Fruit fly (Drosophila melanogaster): Measurements from ENCODE around the gene Archease.

Gene Archease

dm6 chr3R:21662501-21663007 is at the start of gene Archease:
Gene Archease (minus strand): TSS chr3R:21662972.
- TF ChIP-seq Blimp-1 (GFP tag; optimal IDR thresholded peaks at IDR 0.05) (peak; percentile 25), CG1621 (tag; optimal IDR thresholded peaks at IDR 0.05) (no peak), CG3032 (tag; optimal IDR thresholded peaks at IDR 0.05) (peak; percentile 61), OdsH (GFP tag; optimal IDR thresholded peaks at IDR 0.05) (peak; percentile 62), CG34406 (GFP tag; optimal IDR thresholded peaks at IDR 0.05) (no peak), CG11294 (GFP tag; IDR thresholded peaks at IDR 0.05) (no peak), CG8119 (GFP tag; IDR thresholded peaks at IDR 0.05) (peak; percentile 75), spab (GFP tag; optimal IDR thresholded peaks at IDR 0.05) (no peak), Sox102F (GFP tag; optimal IDR thresholded peaks at IDR 0.05) (no peak), dsx (GFP tag; optimal IDR thresholded peaks at IDR 0.05; ENCODE audit: poor library complexity, severe bottlenecking) (peak; percentile 60), achi (GFP tag; optimal IDR thresholded peaks at IDR 0.05) (no peak), CG7368 (GFP tag; optimal IDR thresholded peaks at IDR 0.05) (peak; percentile 39), Ets21C (GFP tag; optimal IDR thresholded peaks at IDR 0.05) (no peak), acj6 (GFP tag; optimal IDR thresholded peaks at IDR 0.05) (peak; percentile 69), CG32006 (GFP tag; optimal IDR thresholded peaks at IDR 0.05) (no peak), Sox15 (GFP tag; optimal IDR thresholded peaks at IDR 0.05) (no peak), topi (GFP tag; optimal IDR thresholded peaks at IDR 0.05) (no peak), fd59A (GFP tag; optimal IDR thresholded peaks at IDR 0.05) (no peak), CG4318 (GFP tag; optimal IDR thresholded peaks at IDR 0.05) (no peak), Hr4 (GFP tag; optimal IDR thresholded peaks at IDR 0.05) (no peak), Lpt (GFP tag; optimal IDR thresholded peaks at IDR 0.05) (peak; percentile 26), CG11762 (GFP tag; optimal IDR thresholded peaks at IDR 0.05; ENCODE audit: insufficient read depth) (no peak), Eip75B (GFP tag; optimal IDR thresholded peaks at IDR 0.05) (peak; percentile 70), CG6276 (GFP tag; optimal IDR thresholded peaks at IDR 0.05) (no peak), cyc (GFP tag; optimal IDR thresholded peaks at IDR 0.05) (peak; percentile 37), lz (GFP tag; optimal IDR thresholded peaks at IDR 0.05) (peak; percentile 60), CG6808 (GFP tag; optimal IDR thresholded peaks at IDR 0.05) (no peak), CG9139 (GFP tag; optimal IDR thresholded peaks at IDR 0.05) (no peak), esn (GFP tag; optimal IDR thresholded peaks at IDR 0.05) (peak; percentile 78), Met (GFP tag; optimal IDR thresholded peaks at IDR 0.05) (no peak), pdm3 (GFP tag; optimal IDR thresholded peaks at IDR 0.05) (no peak), CG16779 (tag; optimal IDR thresholded peaks at IDR 0.05) (no peak), svp (GFP tag) (no peak), Smox (GFP tag; optimal IDR thresholded peaks at IDR 0.05) (peak; percentile 72), CG11902 (GFP tag; optimal IDR thresholded peaks at IDR 0.05) (no peak), Eip78C (GFP tag) (peak; percentile 93), Ets96B (tag; optimal IDR thresholded peaks at IDR 0.05) (peak; percentile 60), CG8632 (GFP tag; optimal IDR thresholded peaks at IDR 0.05) (peak; percentile 68), eg (GFP tag; IDR thresholded peaks at IDR 0.05) (peak; percentile 77), Eip93F (GFP tag; optimal IDR thresholded peaks at IDR 0.05) (no peak), CG6792 (GFP tag; optimal IDR thresholded peaks at IDR 0.05) (peak; percentile 64), CG10631 (GFP tag; optimal IDR thresholded peaks at IDR 0.05) (peak; percentile 41), CG10669 (GFP tag; optimal IDR thresholded peaks at IDR 0.05) (no peak), vri (GFP tag; optimal IDR thresholded peaks at IDR 0.05) (no peak), net (GFP tag; optimal IDR thresholded peaks at IDR 0.05) (no peak), CG3919 (GFP tag; optimal IDR thresholded peaks at IDR 0.05) (peak; percentile 75), CG6163 (GFP tag; IDR thresholded peaks at IDR 0.05) (no peak; the same call in 2 of the 3 replicates), CG31627 (GFP tag; optimal IDR thresholded peaks at IDR 0.05) (peak; percentile 52), Hr39 (GFP tag; optimal IDR thresholded peaks at IDR 0.05) (peak; percentile 30), salr (GFP tag; optimal IDR thresholded peaks at IDR 0.05) (no peak), CG15336 (GFP tag; IDR thresholded peaks at IDR 0.05) (peak; percentile 79), dac (GFP tag; optimal IDR thresholded peaks at IDR 0.05) (no peak)
